Fruit fly (Drosophila melanogaster): ENCODE measurements around the gene CG42507.

The CG42507 gene

DNA sequence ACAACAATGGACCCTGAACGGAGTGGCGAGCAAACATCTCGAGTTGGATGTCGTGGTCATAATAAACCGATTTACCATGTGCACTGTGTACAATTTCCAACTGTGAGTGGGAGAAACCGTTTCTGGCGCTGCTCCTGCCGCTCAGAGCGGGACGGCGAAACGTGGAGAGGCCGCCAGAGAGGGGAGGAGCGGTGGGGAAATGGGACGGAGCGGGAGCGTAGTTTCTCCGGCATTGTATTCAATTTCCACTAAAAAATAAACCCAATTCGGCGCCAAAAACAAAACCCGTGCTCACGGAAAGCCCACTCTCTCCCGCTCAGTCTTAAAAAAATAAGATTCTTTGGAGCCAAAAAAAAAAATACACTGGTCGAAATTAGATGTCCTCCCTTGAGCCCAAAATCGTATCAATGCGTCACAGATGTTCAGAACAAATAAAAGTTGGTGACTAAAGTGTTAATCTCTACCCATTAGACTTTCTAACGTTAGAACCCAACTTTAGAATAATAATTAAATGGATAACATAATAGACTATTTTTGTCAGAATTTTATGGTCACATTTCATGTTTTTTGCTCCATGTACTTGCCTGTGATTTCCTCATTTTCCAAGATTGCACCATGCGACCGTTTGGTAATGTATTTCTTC lies 2.3 kb upstream of the CG42507 start (continued):
- TF ChIP-seq fu2 (GFP tag; optimal IDR thresholded peaks at IDR 0.05) (no peak), nerfin-2 (GFP tag; IDR thresholded peaks at IDR 0.05; ENCODE audit: partially characterized antibody) (peak; percentile 30; the same call in 1 of the 2 replicates), Antp (GFP tag; optimal IDR thresholded peaks at IDR 0.05) (peak; percentile 65), lilli (GFP tag; optimal IDR thresholded peaks at IDR 0.05) (peak; percentile 72), da (GFP tag; optimal IDR thresholded peaks at IDR 0.05) (no peak), hkb (optimal IDR thresholded peaks at IDR 0.05) (no peak), hkb (GFP tag; IDR thresholded peaks at IDR 0.05) (peak; percentile 66), Blimp-1 (GFP tag; optimal IDR thresholded peaks at IDR 0.05) (peak; percentile 75), CG18476 (GFP tag; optimal IDR thresholded peaks at IDR 0.05) (peak; percentile 45), ham (GFP tag; IDR thresholded peaks at IDR 0.05) (no peak), CHES-1-like (GFP tag; optimal IDR thresholded peaks at IDR 0.05) (peak; percentile 36), lov (optimal IDR thresholded peaks at IDR 0.05) (no peak), lov (GFP tag; IDR thresholded peaks at IDR 0.05) (no peak), CG13123 (GFP tag; optimal IDR thresholded peaks at IDR 0.05) (peak; percentile 18), CG17912 (GFP tag; optimal IDR thresholded peaks at IDR 0.05) (no peak), ind (GFP tag; optimal IDR thresholded peaks at IDR 0.05) (peak; percentile 69), tll (GFP tag; optimal IDR thresholded peaks at IDR 0.05) (no peak), knrl (GFP tag; IDR thresholded peaks at IDR 0.05; ENCODE audit: partially characterized antibody) (no peak), Mad (GFP tag; optimal IDR thresholded peaks at IDR 0.05) (peak; percentile 28), CG10543 (GFP tag; optimal IDR thresholded peaks at IDR 0.05) (no peak), gem (tag; optimal IDR thresholded peaks at IDR 0.05) (peak; percentile 88), exex (tag; optimal IDR thresholded peaks at IDR 0.05) (no peak), ranshi (GFP tag; IDR thresholded peaks at IDR 0.05) (0 out of 2 replicates have a peak, but pooled peaks have one; percentile 41), CG12071 (GFP tag; optimal IDR thresholded peaks at IDR 0.05) (peak; percentile 58), gt (GFP tag; IDR thresholded peaks at IDR 0.05) (no peak), zfh1 (GFP tag; IDR thresholded peaks at IDR 0.05) (peak; percentile 60; the same call in 2 of the 3 replicates), bigmax (GFP tag; optimal IDR thresholded peaks at IDR 0.05) (peak; percentile 39), Deaf1 (tag; optimal IDR thresholded peaks at IDR 0.05) (no peak), sob (GFP tag; IDR thresholded peaks at IDR 0.05) (peak; percentile 50; the same call in 1 of the 2 replicates), Hey (tag; optimal IDR thresholded peaks at IDR 0.05) (no peak), Lim3 (GFP tag; IDR thresholded peaks at IDR 0.05) (no peak), pum (GFP tag; optimal IDR thresholded peaks at IDR 0.05) (peak; percentile 67), CG13296 (GFP tag; optimal IDR thresholded peaks at IDR 0.05) (no peak), jumu (GFP tag; optimal IDR thresholded peaks at IDR 0.05) (peak; percentile 59), E2f2 (GFP tag; IDR thresholded peaks at IDR 0.05) (peak; percentile 56), sim (GFP tag; IDR thresholded peaks at IDR 0.05) (no peak), otp (GFP tag; IDR thresholded peaks at IDR 0.05) (peak; percentile 33; the same call in 2 of the 3 replicates), CG4328 (GFP tag; optimal IDR thresholded peaks at IDR 0.05) (no peak), chn (GFP tag; optimal IDR thresholded peaks at IDR 0.05) (peak; percentile 64), corto (GFP tag; optimal IDR thresholded peaks at IDR 0.05) (no peak), CG4282 (GFP tag; optimal IDR thresholded peaks at IDR 0.05) (peak; percentile 29), CG31388 (GFP tag; optimal IDR thresholded peaks at IDR 0.05) (no peak), slou (GFP tag; optimal IDR thresholded peaks at IDR 0.05) (peak; percentile 58), sens (GFP tag) (peak; percentile 96), CG13894 (tag; optimal IDR thresholded peaks at IDR 0.05) (no peak), CG6683 (GFP tag; optimal IDR thresholded peaks at IDR 0.05) (peak; percentile 42), CG8388 (GFP tag; optimal IDR thresholded peaks at IDR 0.05) (peak; percentile 72), Dip2 (GFP tag; IDR thresholded peaks at IDR 0.05) (no peak), CG11696 (GFP tag; IDR thresholded peaks at IDR 0.05) (peak; percentile 14; the same call in 1 of the 2 replicates), CG12219 (GFP tag; optimal IDR thresholded peaks at IDR 0.05) (peak; percentile 48), sd (tag; optimal IDR thresholded peaks at IDR 0.05) (no peak)
